Worm (Caenorhabditis elegans): Measurements from ENCODE around the gene rgs-9.

rgs-9 gene

ce11 chrX:1935438-1935837, 20.4 kb downstream of the rgs-9 start:
- TF ChIP-seq ets-7 (tag; optimal IDR thresholded peaks at IDR 0.05) (no peak), B0310.2 (tag; optimal IDR thresholded peaks at IDR 0.05) (no peak), ceh-36 (tag; optimal IDR thresholded peaks at IDR 0.05) (no peak), aly-1 (tag; optimal IDR thresholded peaks at IDR 0.05) (no peak), ama-1 (optimal IDR thresholded peaks at IDR 0.05) (no peak), sea-1 (GFP tag; conservative IDR thresholded peaks at IDR 0.05) (no peak), hnd-1 (tag; optimal IDR thresholded peaks at IDR 0.05) (no peak), scrt-1 (GFP tag; IDR thresholded peaks at IDR 0.05) (no peak), flt-1 (GFP tag; IDR thresholded peaks at IDR 0.05) (no peak), tra-4 (tag; optimal IDR thresholded peaks at IDR 0.05) (no peak), F13C5.2 (tag; optimal IDR thresholded peaks at IDR 0.05) (no peak), hmg-4 (GFP tag; optimal IDR thresholded peaks at IDR 0.05) (no peak), hmbx-1 (tag; optimal IDR thresholded peaks at IDR 0.05) (no peak), pes-1 (GFP tag; IDR thresholded peaks at IDR 0.05) (no peak), tbx-37 (GFP tag; conservative IDR thresholded peaks at IDR 0.05) (no peak), tbx-11 (GFP tag; IDR thresholded peaks at IDR 0.05) (no peak), ceh-13 (GFP tag; optimal IDR thresholded peaks at IDR 0.05) (no peak)

- TF ChIP-seq pes-1 (GFP tag; IDR thresholded peaks at IDR 0.05) (peak; percentile 34; the same call in 1 of the 2 replicates), flt-1 (GFP tag; IDR thresholded peaks at IDR 0.05) (0 out of 2 replicates have a peak, but pooled peaks have one; percentile 8), hmg-4 (GFP tag; optimal IDR thresholded peaks at IDR 0.05) (no peak), aly-1 (tag; optimal IDR thresholded peaks at IDR 0.05) (no peak)
Measured at ce11 chrX:1939248-1939647, 24.2 kb downstream of the rgs-9 start.

ce11 chrX:1939887-1940286, 24.8 kb downstream of the rgs-9 start, which contains the start of gene Y59E1A.4:
TSS of gene Y59E1A.4 (minus strand) at chrX:1939987.
- TF ChIP-seq tbx-11 (GFP tag; IDR thresholded peaks at IDR 0.05): no peak
- TF ChIP-seq ceh-13 (GFP tag; optimal IDR thresholded peaks at IDR 0.05): no peak
- TF ChIP-seq sea-1 (GFP tag; conservative IDR thresholded peaks at IDR 0.05): no peak
- no peak for TF ChIP-seq pes-1 (GFP tag; IDR thresholded peaks at IDR 0.05)
- no peak for TF ChIP-seq B0310.2 (tag; optimal IDR thresholded peaks at IDR 0.05)
- TF ChIP-seq tra-4 (tag; optimal IDR thresholded peaks at IDR 0.05): no peak
- TF ChIP-seq flt-1 (GFP tag; IDR thresholded peaks at IDR 0.05): no peak
- TF ChIP-seq ets-7 (tag; optimal IDR thresholded peaks at IDR 0.05): no peak
- no peak for TF ChIP-seq hnd-1 (tag; optimal IDR thresholded peaks at IDR 0.05)

- no peak for TF ChIP-seq ama-1 (optimal IDR thresholded peaks at IDR 0.05)
- TF ChIP-seq F13C5.2 (tag; optimal IDR thresholded peaks at IDR 0.05): no peak
- TF ChIP-seq ets-7 (tag; optimal IDR thresholded peaks at IDR 0.05): no peak
- no peak for TF ChIP-seq ceh-13 (GFP tag; optimal IDR thresholded peaks at IDR 0.05)
- TF ChIP-seq B0310.2 (tag; optimal IDR thresholded peaks at IDR 0.05): no peak
- no peak for TF ChIP-seq hmg-4 (GFP tag; optimal IDR thresholded peaks at IDR 0.05)
- no peak for TF ChIP-seq scrt-1 (GFP tag; IDR thresholded peaks at IDR 0.05)
- no peak for TF ChIP-seq aly-1 (tag; optimal IDR thresholded peaks at IDR 0.05)
- TF ChIP-seq hmbx-1 (tag; optimal IDR thresholded peaks at IDR 0.05): no peak
- no peak for TF ChIP-seq ceh-36 (tag; optimal IDR thresholded peaks at IDR 0.05)
Measured at ce11 chrX:1959063-1959462, 44.0 kb downstream of the rgs-9 start.

ce11 chrX:1960895-1961715, 46.0 kb downstream of the rgs-9 start:
- TF ChIP-seq hmbx-1 (tag; optimal IDR thresholded peaks at IDR 0.05) (no peak), flt-1 (GFP tag; IDR thresholded peaks at IDR 0.05) (no peak)

- TF ChIP-seq ets-7 (tag; optimal IDR thresholded peaks at IDR 0.05) (no peak), tbx-37 (GFP tag; conservative IDR thresholded peaks at IDR 0.05) (no peak), F13C5.2 (tag; optimal IDR thresholded peaks at IDR 0.05) (no peak)
Measured at ce11 chrX:1962273-1962672, 47.2 kb downstream of the rgs-9 start, which contains the start of gene F52D2.7. TSS of gene F52D2.7 (plus strand) at chrX:1962573.

ce11 chrX:1964411-1964810, 49.4 kb downstream of the rgs-9 start:
- TF ChIP-seq flt-1 (GFP tag; IDR thresholded peaks at IDR 0.05): no peak
- no peak for TF ChIP-seq scrt-1 (GFP tag; IDR thresholded peaks at IDR 0.05)
- TF ChIP-seq hmg-4 (GFP tag; optimal IDR thresholded peaks at IDR 0.05): no peak
- no peak for TF ChIP-seq ceh-36 (tag; optimal IDR thresholded peaks at IDR 0.05)
- TF ChIP-seq pes-1 (GFP tag; IDR thresholded peaks at IDR 0.05): no peak
- no peak for TF ChIP-seq aly-1 (tag; optimal IDR thresholded peaks at IDR 0.05)
- TF ChIP-seq sea-1 (GFP tag; conservative IDR thresholded peaks at IDR 0.05): no peak
- no peak for TF ChIP-seq B0310.2 (tag; optimal IDR thresholded peaks at IDR 0.05)
- TF ChIP-seq tra-4 (tag; optimal IDR thresholded peaks at IDR 0.05): no peak
- TF ChIP-seq ets-7 (tag; optimal IDR thresholded peaks at IDR 0.05): no peak
- TF ChIP-seq ceh-13 (GFP tag; optimal IDR thresholded peaks at IDR 0.05): no peak
- no peak for TF ChIP-seq ama-1 (optimal IDR thresholded peaks at IDR 0.05)
- TF ChIP-seq F13C5.2 (tag; optimal IDR thresholded peaks at IDR 0.05): no peak
- TF ChIP-seq tbx-11 (GFP tag; IDR thresholded peaks at IDR 0.05): no peak

ce11 chrX:1964828-1965227, 49.8 kb downstream of the rgs-9 start:
- TF ChIP-seq F13C5.2 (tag; optimal IDR thresholded peaks at IDR 0.05): peak; percentile 29
- TF ChIP-seq ceh-36 (tag; optimal IDR thresholded peaks at IDR 0.05): no peak

All from whole organism, early embryonic.